Worm (Caenorhabditis elegans) whole organism, early embryonic: ENCODE data around the gene hum-6.

Source experiments
- ama-1 ChIP-seq: fragments of 150-350 bp; optimal IDR thresholded peaks from 2 replicates; lab custom pipeline; 2014
- ceh-36 ChIP-seq: sonication (generic microtip); optimal IDR thresholded peaks from 2 replicates; lab custom pipeline; 2016; ENCODE audit warnings: missing genetic modification characterization, inconsistent platforms, missing compliant biosample characterization
- flt-1 ChIP-seq: fragments of 200-800 bp; sonication (Bioruptor generic); IDR thresholded peaks from 2 replicates; pipeline ENCODE4 v1.3.6; 2022; ENCODE audit warnings: missing genetic modification characterization, missing compliant biosample characterization
- hmbx-1 ChIP-seq: sonication (generic microtip); optimal IDR thresholded peaks from 2 replicates; lab custom pipeline; 2016; ENCODE audit warnings: mild to moderate bottlenecking, missing genetic modification characterization, missing compliant biosample characterization
- hmg-4 ChIP-seq: fragments of 200-800 bp; sonication (Bioruptor generic); optimal IDR thresholded peaks from 2 replicates; lab custom pipeline; 2018; ENCODE audit warnings: mild to moderate bottlenecking, missing genetic modification characterization, missing compliant biosample characterization
- scrt-1 ChIP-seq: fragments of 200-800 bp; sonication (Bioruptor generic); IDR thresholded peaks from 2 replicates; pipeline ENCODE4 v1.3.6; 2022; ENCODE audit warnings: missing genetic modification characterization, missing compliant biosample characterization
- sea-1 ChIP-seq: fragments of 200-800 bp; sonication (Bioruptor generic); conservative IDR thresholded peaks from 2 replicates; pipeline ENCODE4 v1.3.6; 2022; ENCODE audit warnings: missing genetic modification characterization, missing compliant biosample characterization
- tbx-11 ChIP-seq: fragments of 200-800 bp; sonication (Bioruptor generic); IDR thresholded peaks from 2 replicates; pipeline ENCODE4 v1.3.6; 2022; ENCODE audit warnings: missing genetic modification characterization, missing compliant biosample characterization
- tra-4 ChIP-seq: sonication (generic microtip); optimal IDR thresholded peaks from 2 replicates; lab custom pipeline; 2017; ENCODE audit warnings: missing genetic modification characterization, missing compliant biosample characterization

- no peak for TF ChIP-seq ama-1 (lab: Kevin White, UChicago)
- TF ChIP-seq hmg-4 (GFP tag; lab: Kevin White, UChicago): no peak
- TF ChIP-seq flt-1: no peak
- TF ChIP-seq tbx-11 (GFP tag; lab: Robert Waterston, UW): no peak
- no peak for TF ChIP-seq scrt-1 (GFP tag; lab: Robert Waterston, UW)
- TF ChIP-seq sea-1 (GFP tag; lab: Robert Waterston, UW): no peak
- TF ChIP-seq ceh-36 (tag; lab: Kevin White, UChicago): no peak
- no peak for TF ChIP-seq tra-4 (tag; lab: Kevin White, UChicago)
- no peak for TF ChIP-seq hmbx-1 (tag; lab: Kevin White, UChicago)
Observed at ce11 chrX:2347962-2348361, 45.1 kb downstream of the hum-6 start.
